Fruit fly (Drosophila melanogaster): ENCODE data around the gene CG17782.

CG17782 gene

dm6 chr3R:24357698-24358097 is 14.9 kb downstream of the CG17782 start, which contains the start of gene Golgin84 (continued):
- no peak for TF ChIP-seq Dad (GFP tag; optimal IDR thresholded peaks at IDR 0.05)
- TF ChIP-seq CG17328 (GFP tag; IDR thresholded peaks at IDR 0.05): no peak
- no peak for TF ChIP-seq kah (GFP tag; optimal IDR thresholded peaks at IDR 0.05)
- no peak for TF ChIP-seq CG6854 (GFP tag; optimal IDR thresholded peaks at IDR 0.05)
- no peak for TF ChIP-seq Neu2 (GFP tag; optimal IDR thresholded peaks at IDR 0.05; ENCODE audit: borderline replicate concordance)
- no peak for TF ChIP-seq bsh (GFP tag; optimal IDR thresholded peaks at IDR 0.05)
- no peak for TF ChIP-seq toy (GFP tag; IDR thresholded peaks at IDR 0.05)
- no peak for TF ChIP-seq zf30C (GFP tag; optimal IDR thresholded peaks at IDR 0.05)
- no peak for TF ChIP-seq CG30020 (tag; optimal IDR thresholded peaks at IDR 0.05)
- no peak for TF ChIP-seq CG31388 (GFP tag; optimal IDR thresholded peaks at IDR 0.05)
- no peak for TF ChIP-seq CG12769 (tag; optimal IDR thresholded peaks at IDR 0.05)
- no peak for TF ChIP-seq ase (GFP tag; IDR thresholded peaks at IDR 0.05)
- TF ChIP-seq dpn (GFP tag; optimal IDR thresholded peaks at IDR 0.05): no peak
- no peak for TF ChIP-seq D19B (GFP tag; optimal IDR thresholded peaks at IDR 0.05)
- TF ChIP-seq Atf3 (GFP tag; optimal IDR thresholded peaks at IDR 0.05): no peak
- no peak for TF ChIP-seq row (GFP tag; IDR thresholded peaks at IDR 0.05)
- no peak for TF ChIP-seq CG7556 (GFP tag; optimal IDR thresholded peaks at IDR 0.05)
- TF ChIP-seq trem (tag; optimal IDR thresholded peaks at IDR 0.05): peak; percentile 10
- TF ChIP-seq CG2202 (tag; optimal IDR thresholded peaks at IDR 0.05): no peak
- TF ChIP-seq CG17186 (GFP tag; optimal IDR thresholded peaks at IDR 0.05): no peak
- TF ChIP-seq Ada2b (GFP tag; IDR thresholded peaks at IDR 0.05): no peak
- no peak for TF ChIP-seq CG34376 (GFP tag; optimal IDR thresholded peaks at IDR 0.05)
- TF ChIP-seq gcm2 (GFP tag; optimal IDR thresholded peaks at IDR 0.05): no peak
- peak; percentile 16 for TF ChIP-seq BEAF-32 (GFP tag; optimal IDR thresholded peaks at IDR 0.05)
- TF ChIP-seq bab2 (GFP tag; optimal IDR thresholded peaks at IDR 0.05): no peak
- TF ChIP-seq CG11696 (GFP tag; IDR thresholded peaks at IDR 0.05): no peak
- no peak for TF ChIP-seq CG4328 (GFP tag; optimal IDR thresholded peaks at IDR 0.05)
- TF ChIP-seq zfh1 (GFP tag; IDR thresholded peaks at IDR 0.05): no peak
- TF ChIP-seq H2.0 (GFP tag; IDR thresholded peaks at IDR 0.05): no peak
- no peak for TF ChIP-seq CG1529 (GFP tag; optimal IDR thresholded peaks at IDR 0.05)
- TF ChIP-seq Hr3 (GFP tag; optimal IDR thresholded peaks at IDR 0.05): no peak
- no peak for TF ChIP-seq bcd (GFP tag; optimal IDR thresholded peaks at IDR 0.05)
- no peak for TF ChIP-seq lola (GFP tag; optimal IDR thresholded peaks at IDR 0.05)
- peak; percentile 59 for TF ChIP-seq MESR4 (GFP tag; optimal IDR thresholded peaks at IDR 0.05)
- TF ChIP-seq CG11398 (GFP tag; optimal IDR thresholded peaks at IDR 0.05): no peak
- peak; percentile 26 for TF ChIP-seq YL-1 (GFP tag; optimal IDR thresholded peaks at IDR 0.05)
- no peak for TF ChIP-seq CG2875 (GFP tag; optimal IDR thresholded peaks at IDR 0.05)
- TF ChIP-seq CG13424 (tag; optimal IDR thresholded peaks at IDR 0.05): no peak
- no peak for TF ChIP-seq amos (GFP tag; IDR thresholded peaks at IDR 0.05; ENCODE audit: partially characterized antibody)
- TF ChIP-seq Atf6 (GFP tag; IDR thresholded peaks at IDR 0.05): no peak
- TF ChIP-seq unpg (GFP tag; optimal IDR thresholded peaks at IDR 0.05): no peak
- no peak for TF ChIP-seq cwo (GFP tag; optimal IDR thresholded peaks at IDR 0.05)
- no peak for TF ChIP-seq vfl (GFP tag; optimal IDR thresholded peaks at IDR 0.05)
- no peak for TF ChIP-seq Hey (tag; optimal IDR thresholded peaks at IDR 0.05)
- TF ChIP-seq CG14965 (GFP tag; optimal IDR thresholded peaks at IDR 0.05; ENCODE audit: borderline replicate concordance): no peak
- no peak for TF ChIP-seq lmd (GFP tag; IDR thresholded peaks at IDR 0.05)
- TF ChIP-seq stc (GFP tag; IDR thresholded peaks at IDR 0.05): no peak
- no peak for TF ChIP-seq ind (GFP tag; optimal IDR thresholded peaks at IDR 0.05)
- no peak for TF ChIP-seq dm (GFP tag; optimal IDR thresholded peaks at IDR 0.05)
- no peak for TF ChIP-seq CG34224 (GFP tag; IDR thresholded peaks at IDR 0.05; ENCODE audit: partially characterized antibody)
- TF ChIP-seq phol (tag; optimal IDR thresholded peaks at IDR 0.05): no peak
- TF ChIP-seq ssp (GFP tag; IDR thresholded peaks at IDR 0.05): no peak

All from whole organism, embryonic.